Worm (Caenorhabditis elegans) whole organism, L4/young adult: ENCODE data around the gene ZK154.4.

Experiments used
- W03F9.2 ChIP-seq: fragments of 150-350 bp; optimal IDR thresholded peaks from 2 replicates; lab custom pipeline; 2014; ENCODE audit warnings: missing biosample characterization, missing genetic modification characterization
- him-1 ChIP-seq: sonication (generic microtip); optimal IDR thresholded peaks from 2 replicates; lab custom pipeline; 2016; ENCODE audit warnings: missing genotype, missing genetic modification reagents, missing genetic modification characterization, missing compliant biosample characterization

- TF ChIP-seq W03F9.2 (tag; lab: Kevin White, UChicago) (no peak), him-1 (tag; lab: Kevin White, UChicago) (no peak)
These were observed 388 bp downstream of the ZK154.4 start for ce11 chrX:7781827-7782226.
